Worm (Caenorhabditis elegans) whole organism, L2 larva: ENCODE measurements around the gene anoh-1.

Experiments used
- ama-1 ChIP-seq: fragments of 150-350 bp; optimal IDR thresholded peaks from 2 replicates; lab custom pipeline; 2018; ENCODE audit warnings: inconsistent platforms
- ceh-82 ChIP-seq: fragments of 150-350 bp; optimal IDR thresholded peaks from 2 replicates; lab custom pipeline; 2014; ENCODE audit warnings: missing biosample characterization, missing genetic modification characterization
- egl-27 ChIP-seq: sonication (generic microtip); optimal IDR thresholded peaks from 3 replicates; lab custom pipeline; 2017; ENCODE audit warnings: missing biosample characterization, missing genetic modification reagents, missing genetic modification characterization
- fos-1 ChIP-seq: fragments of 150-350 bp; optimal IDR thresholded peaks from 2 replicates; lab custom pipeline; 2014; ENCODE audit warnings: missing biosample characterization, missing genetic modification characterization
- lsy-2 ChIP-seq, 2 experiments: fragments of 150-350 bp in 1 of 2; sonication (generic microtip) in 1 of 2; optimal IDR thresholded peaks; 2 replicates each; lab custom pipeline; 2014 to 2017; ENCODE audit warnings: missing biosample characterization in 2 of 2, missing genetic modification characterization in 2 of 2
- mdl-1 ChIP-seq, 2 experiments: fragments of 150-350 bp in 1 of 2; sonication (generic microtip) in 1 of 2; optimal IDR thresholded peaks; 2 replicates each; lab custom pipeline; 2017; ENCODE audit warnings: missing biosample characterization in 2 of 2, missing genetic modification characterization in 2 of 2
- nhr-12 ChIP-seq: fragments of 150-350 bp; optimal IDR thresholded peaks from 2 replicates; lab custom pipeline; 2014; ENCODE audit warnings: missing biosample characterization, missing genetic modification characterization
- nhr-129 ChIP-seq: fragments of 150-350 bp; optimal IDR thresholded peaks from 2 replicates; lab custom pipeline; 2014; ENCODE audit warnings: missing biosample characterization, missing genetic modification characterization
- nhr-21 ChIP-seq: fragments of 150-350 bp; optimal IDR thresholded peaks from 2 replicates; lab custom pipeline; 2014; ENCODE audit warnings: missing biosample characterization, missing genetic modification characterization
- nhr-237 ChIP-seq: fragments of 150-350 bp; optimal IDR thresholded peaks from 2 replicates; lab custom pipeline; 2014; ENCODE audit warnings: missing biosample characterization, missing genetic modification characterization
- nhr-25 ChIP-seq: fragments of 150-350 bp; sonication (generic microtip); optimal IDR thresholded peaks from 3 replicates; lab custom pipeline; 2014; ENCODE audit warnings: missing biosample characterization, missing genetic modification characterization
- nhr-6 ChIP-seq: fragments of 150-350 bp; optimal IDR thresholded peaks from 2 replicates; lab custom pipeline; 2014; ENCODE audit warnings: missing biosample characterization, missing genetic modification characterization
- unc-39 ChIP-seq: fragments of 150-350 bp; optimal IDR thresholded peaks from 2 replicates; lab custom pipeline; 2014; ENCODE audit warnings: missing biosample characterization, missing genetic modification characterization
- ztf-11 ChIP-seq: sonication (generic microtip); optimal IDR thresholded peaks from 2 replicates; lab custom pipeline; 2017; ENCODE audit warnings: missing biosample characterization, missing genetic modification characterization

DNA sequence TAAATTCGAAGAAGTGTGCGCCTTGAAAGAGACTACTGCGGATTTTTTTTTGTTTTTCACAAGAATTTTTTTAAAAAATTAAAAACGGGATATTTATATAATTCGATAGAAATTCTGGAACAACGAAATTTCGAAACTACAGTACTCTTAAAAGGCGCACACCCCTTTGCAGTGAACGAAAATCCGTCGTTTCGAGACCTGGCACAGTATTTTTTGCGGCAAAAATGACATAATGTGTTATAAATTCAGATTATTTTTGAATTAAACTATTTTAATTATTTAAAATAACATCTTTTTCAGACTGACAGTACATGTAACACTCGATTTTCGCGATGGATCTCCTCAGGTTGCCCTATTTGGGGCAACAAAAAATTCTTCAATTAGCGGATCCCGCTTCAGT is 16.6 kb downstream of the anoh-1 start, which contains the start of gene F56A8.4:
- TF ChIP-seq nhr-12 (no peak), ama-1 (lab: Kevin White, UChicago) (no peak), nhr-6 (tag; lab: Kevin White, UChicago) (no peak), egl-27 (tag; lab: Kevin White, UChicago) (no peak), nhr-21 (no peak), unc-39 (tag; lab: Kevin White, UChicago) (no peak), ceh-82 (tag; lab: Kevin White, UChicago) (no peak), nhr-237 (no peak), lsy-2 (tag; optimal IDR thresholded peaks at IDR 0.05; lab: Kevin White, UChicago) (no peak), nhr-129 (tag; lab: Kevin White, UChicago) (no peak), nhr-25 (no peak), mdl-1 (tag; optimal IDR thresholded peaks at IDR 0.05; lab: Kevin White, UChicago) (no peak), ztf-11 (tag; lab: Kevin White, UChicago) (no peak), fos-1 (tag; lab: Kevin White, UChicago) (no peak)
